Fruit fly (Drosophila melanogaster): Measurements from ENCODE around the gene Pgant4.

dm6 chr2L:3449555-3450320, 22.7 kb upstream of the Pgant4 start, which contains the start of gene Snx1:
- TF ChIP-seq Ets98B (GFP tag; IDR thresholded peaks at IDR 0.05) (no peak), EcR (GFP tag; optimal IDR thresholded peaks at IDR 0.05) (no peak), CG9948 (tag; optimal IDR thresholded peaks at IDR 0.05) (no peak), Pif1B (GFP tag; optimal IDR thresholded peaks at IDR 0.05) (no peak), gl (tag; optimal IDR thresholded peaks at IDR 0.05) (no peak), CG12605 (GFP tag; IDR thresholded peaks at IDR 0.05) (no peak), CG8301 (tag; optimal IDR thresholded peaks at IDR 0.05) (no peak), CG13204 (GFP tag; optimal IDR thresholded peaks at IDR 0.05) (no peak), CG34367 (tag; optimal IDR thresholded peaks at IDR 0.05) (no peak)

Data from whole organism, pupa.